Worm (Caenorhabditis elegans): ENCODE results near the gene metl-1.

- no peak for TF ChIP-seq unc-62 (GFP tag; optimal IDR thresholded peaks at IDR 0.05)
- TF ChIP-seq elt-1 (tag; optimal IDR thresholded peaks at IDR 0.05) = no peak
- TF ChIP-seq egl-27 (tag; optimal IDR thresholded peaks at IDR 0.05) = no peak
- no peak for TF ChIP-seq snpc-4 (tag; optimal IDR thresholded peaks at IDR 0.05)
- no peak for TF ChIP-seq lin-39 (tag; optimal IDR thresholded peaks at IDR 0.05)
- TF ChIP-seq lsy-2 (tag; optimal IDR thresholded peaks at IDR 0.05) = no peak
- no peak for TF ChIP-seq dmd-4 (tag; optimal IDR thresholded peaks at IDR 0.05)
- TF ChIP-seq fos-1 (tag; optimal IDR thresholded peaks at IDR 0.05) = no peak
- TF ChIP-seq nhr-237 (tag; optimal IDR thresholded peaks at IDR 0.05) = no peak
- no peak for TF ChIP-seq zag-1 (tag; optimal IDR thresholded peaks at IDR 0.05)
- no peak for TF ChIP-seq aly-2 (tag; optimal IDR thresholded peaks at IDR 0.05)
Observed at ce11 chrII:11486698-11487234, 13.4 kb upstream of the metl-1 start, which contains the start of gene ttr-18.
